Worm (Caenorhabditis elegans) whole organism, mixed stage, embryonic: ENCODE measurements around the gene arl-8.

Experiments
- pha-4 ChIP-seq: fragments of 150-350 bp; optimal IDR thresholded peaks from 2 replicates; lab custom pipeline; 2018; ENCODE audit warnings: missing biosample characterization, missing genetic modification reagents, missing genetic modification characterization
- ztf-11 ChIP-seq: fragments of 150-350 bp; optimal IDR thresholded peaks from 2 replicates; lab custom pipeline; 2014; ENCODE audit warnings: missing biosample characterization, missing genetic modification characterization

DNA sequence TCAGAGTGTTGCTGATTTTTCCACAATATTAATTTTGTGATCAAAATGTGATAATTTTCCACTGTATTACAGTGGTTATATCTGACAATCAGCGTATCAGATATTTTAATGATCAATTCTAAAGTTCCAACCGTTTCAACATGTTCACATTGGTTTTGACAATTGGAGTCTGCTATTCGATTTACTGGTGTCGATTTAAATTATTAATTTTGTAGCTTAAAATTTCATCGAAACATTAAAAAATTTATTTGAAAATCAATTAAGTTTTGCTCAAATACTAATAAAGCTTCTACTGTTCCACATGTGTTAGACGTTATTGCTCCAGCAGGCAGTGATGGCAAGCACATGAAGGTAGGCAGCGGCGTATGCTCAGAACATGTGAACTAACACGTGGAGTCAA is 40.2 kb upstream of the arl-8 start:
- TF ChIP-seq ztf-11 (tag; lab: Kevin White, UChicago): no peak
- no peak for TF ChIP-seq pha-4
